Worm (Caenorhabditis elegans) whole organism, L1 larva: ENCODE results near the gene T01C3.11.
"Not testable (repeated sequence)": the region's sequence is repeated elsewhere in the genome, so short reads cannot be mapped to it uniquely, and the experiment has no call there.

ENCODE experiments used
- C16A3.4 ChIP-seq: fragments of 150-350 bp; optimal IDR thresholded peaks from 2 replicates; lab custom pipeline; 2014; ENCODE audit warnings: missing biosample characterization, missing genetic modification characterization
- aha-1 ChIP-seq: fragments of 150-350 bp; optimal IDR thresholded peaks from 2 replicates; lab custom pipeline; 2014; ENCODE audit warnings: missing biosample characterization, missing genetic modification characterization
- ama-1 ChIP-seq: fragments of 150-350 bp; optimal IDR thresholded peaks from 2 replicates; lab custom pipeline; 2014
- ceh-88 ChIP-seq: fragments of 200-800 bp; sonication (Bioruptor generic); IDR thresholded peaks from 2 replicates; pipeline ENCODE4 v1.3.6; 2022; ENCODE audit warnings: missing genetic modification characterization, missing compliant biosample characterization
- dpl-1 ChIP-seq, 3 experiments: fragments of 150-350 bp in 2 of 3; sonication (generic microtip) in 1 of 3; optimal IDR thresholded peaks; 2 replicates each; lab custom pipeline; 2014 to 2017; ENCODE audit warnings: missing biosample characterization in 3 of 3, missing genetic modification characterization in 3 of 3, missing genetic modification reagents in 3 of 3
- efl-1 ChIP-seq, 4 experiments: fragments of 150-350 bp; optimal IDR thresholded peaks in 3 of 4; peaks in 1 of 4; 1 replicate in 1 of 4; 2 replicates in 3 of 4; lab custom pipeline; 2014; ENCODE audit warnings: missing biosample characterization in 2 of 4, missing genetic modification characterization in 2 of 4, missing genetic modification reagents in 2 of 4
- egl-13 ChIP-seq: sonication (generic microtip); optimal IDR thresholded peaks from 2 replicates; lab custom pipeline; 2016; ENCODE audit warnings: missing genotype, missing genetic modification reagents, missing genetic modification characterization, missing compliant biosample characterization
- elt-3 ChIP-seq, 6 experiments: fragments of 150-350 bp in 1 of 6; sonication (generic microtip); optimal IDR thresholded peaks; 2 replicates each; lab custom pipeline; 2017 to 2018; ENCODE audit warnings: missing biosample characterization in 6 of 6, missing genetic modification characterization in 6 of 6, inconsistent platforms in 1 of 6
- fkh-10 ChIP-seq: sonication (generic microtip); optimal IDR thresholded peaks from 2 replicates; lab custom pipeline; 2017; ENCODE audit warnings: missing biosample characterization, missing genetic modification reagents, missing genetic modification characterization
- fkh-8 ChIP-seq: sonication (generic microtip); optimal IDR thresholded peaks from 2 replicates; lab custom pipeline; 2016; ENCODE audit warnings: mild to moderate bottlenecking, missing genetic modification characterization, missing compliant biosample characterization
- fos-1 ChIP-seq: fragments of 150-350 bp; optimal IDR thresholded peaks from 2 replicates; lab custom pipeline; 2014; ENCODE audit warnings: missing biosample characterization, missing genetic modification characterization
- hlh-4 ChIP-seq: sonication (generic microtip); optimal IDR thresholded peaks from 2 replicates; lab custom pipeline; 2016; ENCODE audit warnings: mild to moderate bottlenecking, missing genetic modification characterization, missing compliant biosample characterization
- irx-1 ChIP-seq: sonication (generic microtip); optimal IDR thresholded peaks from 2 replicates; lab custom pipeline; 2016; ENCODE audit warnings: missing genetic modification characterization, missing compliant biosample characterization
- jun-1 ChIP-seq: fragments of 150-350 bp; optimal IDR thresholded peaks from 2 replicates; lab custom pipeline; 2014; ENCODE audit warnings: missing biosample characterization, missing genetic modification reagents, missing genetic modification characterization
- lir-3 ChIP-seq: sonication (generic microtip); optimal IDR thresholded peaks from 2 replicates; lab custom pipeline; 2016; ENCODE audit warnings: mild to moderate bottlenecking, missing genetic modification characterization, moderate library complexity, missing compliant biosample characterization; ENCODE audit not compliant: poor library complexity
- mef-2 ChIP-seq: fragments of 150-350 bp; optimal IDR thresholded peaks from 2 replicates; lab custom pipeline; 2014; ENCODE audit warnings: missing biosample characterization, missing genetic modification characterization
- mep-1 ChIP-seq: fragments of 150-350 bp; optimal IDR thresholded peaks from 2 replicates; lab custom pipeline; 2014; ENCODE audit warnings: missing biosample characterization, missing genetic modification characterization
- nhr-19 ChIP-seq: fragments of 200-800 bp; sonication (Bioruptor generic); conservative IDR thresholded peaks from 2 replicates; pipeline ENCODE4 v1.3.6; 2022; ENCODE audit warnings: missing genetic modification characterization, missing compliant biosample characterization
- nhr-28 ChIP-seq: fragments of 150-350 bp; optimal IDR thresholded peaks from 2 replicates; lab custom pipeline; 2014; ENCODE audit warnings: missing biosample characterization, missing genetic modification characterization
- nhr-47 ChIP-seq: sonication (generic microtip); optimal IDR thresholded peaks from 2 replicates; lab custom pipeline; 2016; ENCODE audit warnings: mild to moderate bottlenecking, missing genetic modification characterization, moderate library complexity, missing compliant biosample characterization
- nhr-85 ChIP-seq: sonication (generic microtip); peaks from one replicate; lab custom pipeline; 2016; ENCODE audit warnings: missing genetic modification characterization, inconsistent platforms, missing compliant biosample characterization
- nhr-90 ChIP-seq: sonication (generic microtip); optimal IDR thresholded peaks from 2 replicates; lab custom pipeline; 2016; ENCODE audit warnings: mild to moderate bottlenecking, missing genetic modification characterization, missing compliant biosample characterization; ENCODE audit not compliant: poor library complexity
- rnt-1 ChIP-seq: sonication (generic microtip); optimal IDR thresholded peaks from 2 replicates; lab custom pipeline; 2016; ENCODE audit warnings: mild to moderate bottlenecking, missing genetic modification characterization, moderate library complexity, missing compliant biosample characterization
- sox-4 ChIP-seq: sonication (generic microtip); optimal IDR thresholded peaks from 2 replicates; lab custom pipeline; 2016; ENCODE audit warnings: missing genetic modification characterization, missing compliant biosample characterization
- swsn-7 ChIP-seq: sonication (generic microtip); optimal IDR thresholded peaks from 2 replicates; lab custom pipeline; 2016; ENCODE audit warnings: missing genetic modification characterization, missing compliant biosample characterization
- unc-30 ChIP-seq: sonication (generic microtip); optimal IDR thresholded peaks from 2 replicates; lab custom pipeline; 2017; ENCODE audit warnings: missing biosample characterization, missing genetic modification characterization
- unc-62 ChIP-seq: fragments of 150-350 bp; optimal IDR thresholded peaks from 2 replicates; lab custom pipeline; 2014; ENCODE audit warnings: missing biosample characterization, missing genetic modification reagents, missing genetic modification characterization
- unc-86 ChIP-seq: sonication (generic microtip); optimal IDR thresholded peaks from 2 replicates; lab custom pipeline; 2016; ENCODE audit warnings: missing genetic modification characterization, missing compliant biosample characterization
- zag-1 ChIP-seq: fragments of 150-350 bp; optimal IDR thresholded peaks from 2 replicates; lab custom pipeline; 2014; ENCODE audit warnings: missing biosample characterization, missing genetic modification characterization
- zip-4 ChIP-seq: fragments of 200-800 bp; sonication (Bioruptor generic); optimal IDR thresholded peaks from 2 replicates; lab custom pipeline; 2018; ENCODE audit warnings: mild to moderate bottlenecking, missing genetic modification characterization, moderate library complexity, missing compliant biosample characterization

T01C3.11 gene

DNA sequence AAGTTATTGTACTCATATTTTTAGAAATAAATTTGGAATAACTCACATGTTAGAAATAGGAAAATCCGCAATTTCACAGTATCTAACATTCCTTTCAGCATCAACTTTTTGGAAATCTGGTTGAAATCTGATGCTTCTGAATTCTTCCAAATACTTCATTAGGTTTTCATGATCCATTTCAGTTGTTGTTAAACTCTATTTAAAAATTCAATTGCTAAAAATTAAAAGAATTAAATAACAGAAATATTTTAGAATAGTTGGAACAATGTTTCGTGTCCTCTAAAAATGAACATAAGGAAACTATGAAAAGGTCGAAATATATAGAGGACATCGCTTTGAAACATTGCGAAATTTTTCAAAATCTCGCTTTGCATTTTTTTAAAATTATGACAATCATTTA lies 32.0 kb downstream of the T01C3.11 start, which contains the start of gene cng-1:
Gene cng-1 (minus strand): TSS at position 101 of the 400 bp plus-strand sequence.
- not testable (repeated sequence) for TF ChIP-seq aha-1 (tag; lab: Kevin White, UChicago); unc-62 (GFP tag; lab: Kevin White, UChicago); nhr-28

DNA sequence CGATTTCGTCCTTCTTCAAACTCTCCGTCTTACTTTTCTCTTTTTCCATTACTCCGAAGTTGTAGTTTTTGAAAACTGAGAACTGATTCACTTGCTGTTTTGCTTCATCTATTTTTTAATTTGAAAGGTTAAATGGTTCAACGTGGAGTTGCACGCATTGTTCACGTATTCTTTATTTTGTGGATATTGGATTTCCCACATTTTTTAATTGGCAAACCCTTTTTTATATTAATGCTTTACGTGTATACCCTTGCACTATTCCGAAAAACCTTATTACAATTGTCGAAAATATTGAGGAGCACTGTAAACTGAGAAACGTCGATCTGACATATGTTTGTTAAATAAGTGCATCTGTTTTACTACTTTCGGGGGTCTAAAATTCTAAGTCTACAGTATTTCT lies 37.4 kb downstream of the T01C3.11 start, which contains the start of gene melo-3:
Gene melo-3 (minus strand): TSS at position 101 of the 400 bp plus-strand sequence.
- TF ChIP-seq irx-1; swsn-7 (tag; lab: Kevin White, UChicago); jun-1 (tag; lab: Kevin White, UChicago): not testable (repeated sequence)

DNA sequence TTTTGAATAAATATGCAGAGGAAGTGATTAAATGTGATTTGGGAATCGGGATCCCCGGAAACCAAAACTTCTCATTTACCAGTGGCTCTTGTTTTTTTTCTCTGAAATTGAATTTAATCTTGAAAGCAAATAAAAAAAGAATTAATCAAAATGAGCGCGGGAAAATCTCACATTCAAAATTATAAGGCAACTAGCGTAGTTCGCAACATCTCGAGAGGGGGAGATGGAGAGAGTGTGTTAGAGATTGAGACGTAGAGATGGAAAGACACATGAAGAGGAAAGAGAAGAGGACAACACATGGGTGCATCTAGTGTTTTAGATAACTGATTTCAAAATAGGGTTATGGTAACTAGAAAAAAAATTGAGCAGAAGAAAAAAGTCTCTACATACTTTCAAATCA lies 48.8 kb downstream of the T01C3.11 start, which contains the start of gene sdc-3:
Gene sdc-3 (minus strand): TSS at position 101 of the 400 bp plus-strand sequence.
- no peak for TF ChIP-seq nhr-47 (tag; lab: Kevin White, UChicago)
- no peak for TF ChIP-seq sox-4
- no peak for TF ChIP-seq fkh-8 (tag; lab: Kevin White, UChicago)
- no peak for TF ChIP-seq unc-86 (tag; lab: Kevin White, UChicago)
- no peak for TF ChIP-seq unc-62 (GFP tag; lab: Kevin White, UChicago)
- TF ChIP-seq fkh-10 (GFP tag; lab: Kevin White, UChicago) = no peak
- TF ChIP-seq hlh-4 (tag; lab: Kevin White, UChicago) = no peak
- no peak for TF ChIP-seq rnt-1 (tag; lab: Kevin White, UChicago)
- peak in 2 of 3 experiments; percentile 14 to 46 for TF ChIP-seq dpl-1 (GFP tag; optimal IDR thresholded peaks at IDR 0.05; lab: Kevin White, UChicago)
- TF ChIP-seq nhr-19 (GFP tag; lab: Robert Waterston, UW) = no peak
- no peak for TF ChIP-seq zag-1 (tag; lab: Kevin White, UChicago)
- TF ChIP-seq ceh-88 (GFP tag; lab: Robert Waterston, UW) = no peak
- no peak for TF ChIP-seq ama-1
- TF ChIP-seq nhr-85 = peak; percentile 47
- TF ChIP-seq unc-30 = no peak
- TF ChIP-seq C16A3.4 (tag; lab: Kevin White, UChicago) = no peak
- no peak for TF ChIP-seq mef-2 (tag; lab: Kevin White, UChicago)
- TF ChIP-seq fos-1 (tag; lab: Kevin White, UChicago) = no peak
- TF ChIP-seq zip-4 (GFP tag; lab: Kevin White, UChicago) = no peak
- no peak for TF ChIP-seq mep-1 (tag; lab: Kevin White, UChicago)
- no peak for TF ChIP-seq nhr-90 (tag; lab: Kevin White, UChicago)
- peak; percentile 1 to 39 for TF ChIP-seq efl-1 (optimal IDR thresholded peaks at IDR 0.05; lab: Kevin White, UChicago)
- peak in 1 of 2 experiments; percentile 29 for TF ChIP-seq efl-1 (GFP tag; optimal IDR thresholded peaks at IDR 0.05 in 1 of 2; lab: Kevin White, UChicago)
- no peak for TF ChIP-seq elt-3 (tag; optimal IDR thresholded peaks at IDR 0.05; lab: Kevin White, UChicago)
- TF ChIP-seq egl-13 (tag; lab: Kevin White, UChicago) = no peak
- no peak for TF ChIP-seq lir-3 (tag; lab: Kevin White, UChicago)
- TF ChIP-seq, all 84 proteins: peak for 3
